Worm (Caenorhabditis elegans) whole organism, L4 larva: Measurements from ENCODE around the gene unc-49.

Experiments used
- F10B5.3 ChIP-seq: sonication (generic microtip); optimal IDR thresholded peaks from 2 replicates; lab custom pipeline; 2016; ENCODE audit warnings: mild to moderate bottlenecking, missing genetic modification characterization, missing compliant biosample characterization
- F26F4.8 ChIP-seq: fragments of 200-800 bp; sonication (Bioruptor generic); conservative IDR thresholded peaks from 2 replicates; pipeline ENCODE4 v1.3.6; 2022; ENCODE audit warnings: missing genetic modification characterization, missing compliant biosample characterization
- F44E2.7 ChIP-seq: fragments of 200-800 bp; sonication (Bioruptor generic); IDR thresholded peaks from 2 replicates; pipeline ENCODE4 v2.1.2; 2022; ENCODE audit warnings: missing genetic modification characterization, missing compliant biosample characterization
- R02D3.7 ChIP-seq: fragments of 150-350 bp; sonication (generic microtip); optimal IDR thresholded peaks from 3 replicates; lab custom pipeline; 2014; ENCODE audit warnings: missing biosample characterization, missing genetic modification characterization
- Y75B8A.6 ChIP-seq: fragments of 200-800 bp; sonication (Bioruptor generic); IDR thresholded peaks from 2 replicates; pipeline ENCODE4 v1.3.6; 2022; ENCODE audit warnings: missing genetic modification reagents, missing genetic modification characterization, missing compliant biosample characterization
- aha-1 ChIP-seq: fragments of 150-350 bp; peaks from one replicate; lab custom pipeline; 2014; ENCODE audit warnings: missing biosample characterization, missing genetic modification characterization
- ceh-20 ChIP-seq: fragments of 200-800 bp; sonication (Bioruptor generic); IDR thresholded peaks from 2 replicates; pipeline ENCODE4 v1.3.6; 2022; ENCODE audit warnings: missing genetic modification reagents, missing genetic modification characterization, missing compliant biosample characterization
- ceh-32 ChIP-seq: sonication (generic microtip); optimal IDR thresholded peaks from 2 replicates; lab custom pipeline; 2016; ENCODE audit warnings: mild to moderate bottlenecking, missing genetic modification characterization, missing compliant biosample characterization; ENCODE audit not compliant: poor library complexity
- ceh-44 ChIP-seq: fragments of 200-800 bp; sonication (Bioruptor generic); IDR thresholded peaks from 2 replicates; pipeline ENCODE4 v1.3.6; 2022; ENCODE audit warnings: missing genetic modification reagents, missing genetic modification characterization, missing compliant biosample characterization
- ceh-82 ChIP-seq: sonication (generic microtip); optimal IDR thresholded peaks from 2 replicates; lab custom pipeline; 2017; ENCODE audit warnings: missing biosample characterization, missing genetic modification characterization
- ces-1 ChIP-seq: fragments of 150-350 bp; sonication (generic microtip); optimal IDR thresholded peaks from 4 replicates; lab custom pipeline; 2014; ENCODE audit warnings: missing biosample characterization, missing genetic modification reagents, missing genetic modification characterization
- ctbp-1 ChIP-seq: fragments of 200-800 bp; sonication (Bioruptor generic); IDR thresholded peaks from 2 replicates; pipeline ENCODE4 v1.3.6; 2022; ENCODE audit warnings: missing genetic modification reagents, missing genetic modification characterization, missing compliant biosample characterization
- daf-12 ChIP-seq: fragments of 150-350 bp; optimal IDR thresholded peaks from 2 replicates; lab custom pipeline; 2014; ENCODE audit warnings: missing biosample characterization, missing genetic modification reagents, missing genetic modification characterization
- daf-19 ChIP-seq: fragments of 200-800 bp; sonication (Bioruptor generic); conservative IDR thresholded peaks from 2 replicates; pipeline ENCODE4 v1.3.6; 2022; ENCODE audit warnings: missing genetic modification characterization, missing compliant biosample characterization
- dmd-6 ChIP-seq: fragments of 200-800 bp; sonication (Bioruptor generic); IDR thresholded peaks from 2 replicates; pipeline ENCODE4 v1.3.6; 2022; ENCODE audit warnings: missing genetic modification reagents, missing genetic modification characterization, missing compliant biosample characterization
- dmd-8 ChIP-seq: fragments of 200-800 bp; sonication (Bioruptor generic); IDR thresholded peaks from 2 replicates; pipeline ENCODE4 v1.3.6; 2022; ENCODE audit warnings: missing genetic modification characterization, missing compliant biosample characterization
- dpl-1 ChIP-seq: fragments of 150-350 bp; optimal IDR thresholded peaks from 2 replicates; lab custom pipeline; 2014; ENCODE audit warnings: missing biosample characterization, missing genetic modification reagents, missing genetic modification characterization
- duxl-1 ChIP-seq: sonication (generic microtip); optimal IDR thresholded peaks from 2 replicates; lab custom pipeline; 2016; ENCODE audit warnings: mild to moderate bottlenecking, missing genetic modification characterization, moderate library complexity, missing compliant biosample characterization; ENCODE audit not compliant: poor library complexity
- dve-1 ChIP-seq: sonication (generic microtip); optimal IDR thresholded peaks from 2 replicates; lab custom pipeline; 2017; ENCODE audit warnings: antibody characterized with exemption, mild to moderate bottlenecking, missing genetic modification characterization, missing compliant biosample characterization; ENCODE audit not compliant: insufficient read depth
- egl-43 ChIP-seq: fragments of 200-800 bp; sonication (Bioruptor generic); IDR thresholded peaks from 2 replicates; pipeline ENCODE4 v1.3.6; 2022; ENCODE audit warnings: missing genetic modification reagents, missing genetic modification characterization, missing compliant biosample characterization
- fkh-10 ChIP-seq: fragments of 150-350 bp; optimal IDR thresholded peaks from 2 replicates; lab custom pipeline; 2014; ENCODE audit warnings: missing biosample characterization, missing genetic modification reagents, missing genetic modification characterization
- fos-1 ChIP-seq: fragments of 150-350 bp; optimal IDR thresholded peaks from 2 replicates; lab custom pipeline; 2014; ENCODE audit warnings: missing biosample characterization, missing genetic modification characterization
- hif-1 ChIP-seq, 2 experiments: sonication (generic microtip); optimal IDR thresholded peaks; 2 replicates each; lab custom pipeline; 2016 to 2017; ENCODE audit warnings: missing compliant biosample characterization in 2 of 2, missing genetic modification characterization in 2 of 2, missing genetic modification reagents in 2 of 2, missing genotype in 2 of 2, mild to moderate bottlenecking in 1 of 2
- hlh-30 ChIP-seq: sonication (generic microtip); optimal IDR thresholded peaks from 2 replicates; lab custom pipeline; 2017; ENCODE audit warnings: antibody characterized with exemption, mild to moderate bottlenecking, missing genetic modification characterization, missing compliant biosample characterization; ENCODE audit not compliant: insufficient read depth
- hmg-1.1 ChIP-seq: fragments of 200-800 bp; sonication (Bioruptor generic); IDR thresholded peaks from 2 replicates; pipeline ENCODE4 v1.3.6; 2022; ENCODE audit warnings: missing genetic modification reagents, missing genetic modification characterization, missing compliant biosample characterization
- jun-1 ChIP-seq: fragments of 150-350 bp; optimal IDR thresholded peaks from 2 replicates; lab custom pipeline; 2014; ENCODE audit warnings: missing biosample characterization, missing genetic modification reagents, missing genetic modification characterization
- lin-13 ChIP-seq: fragments of 150-350 bp; optimal IDR thresholded peaks from 2 replicates; lab custom pipeline; 2014; ENCODE audit warnings: missing biosample characterization, missing genetic modification reagents, missing genetic modification characterization
- lin-29 ChIP-seq: fragments of 200-800 bp; sonication (Bioruptor generic); IDR thresholded peaks from 2 replicates; pipeline ENCODE4 v1.3.6; 2022; ENCODE audit warnings: missing genetic modification reagents, missing genetic modification characterization, missing compliant biosample characterization
- lin-39 ChIP-seq: fragments of 150-350 bp; optimal IDR thresholded peaks from 2 replicates; lab custom pipeline; 2014; ENCODE audit warnings: missing biosample characterization, missing genetic modification reagents, missing genetic modification characterization
- lir-3 ChIP-seq: sonication (generic microtip); optimal IDR thresholded peaks from 2 replicates; lab custom pipeline; 2016; ENCODE audit warnings: mild to moderate bottlenecking, missing genetic modification characterization, missing compliant biosample characterization
- lsy-2 ChIP-seq, 2 experiments: fragments of 150-350 bp in 1 of 2; sonication (generic microtip) in 1 of 2; optimal IDR thresholded peaks; 2 replicates each; lab custom pipeline; 2014 to 2017; ENCODE audit warnings: missing biosample characterization in 2 of 2, missing genetic modification characterization in 2 of 2
- madf-9 ChIP-seq: fragments of 200-800 bp; sonication (Bioruptor generic); conservative IDR thresholded peaks from 2 replicates; pipeline ENCODE4 v1.3.6; 2022; ENCODE audit warnings: missing genetic modification reagents, missing genetic modification characterization, missing compliant biosample characterization
- mdl-1 ChIP-seq, 2 experiments: fragments of 150-350 bp in 1 of 2; sonication (generic microtip) in 1 of 2; optimal IDR thresholded peaks; 2 replicates each; lab custom pipeline; 2014 to 2017; ENCODE audit warnings: missing biosample characterization in 2 of 2, missing genetic modification characterization in 2 of 2
- mxl-3 ChIP-seq: fragments of 200-800 bp; sonication (Bioruptor generic); optimal IDR thresholded peaks from 2 replicates; lab custom pipeline; 2018; ENCODE audit warnings: mild to moderate bottlenecking, missing genetic modification characterization, missing compliant biosample characterization
- nhr-10 ChIP-seq: fragments of 150-350 bp; optimal IDR thresholded peaks from 2 replicates; lab custom pipeline; 2014; ENCODE audit warnings: missing biosample characterization, missing genetic modification characterization
- nhr-102 ChIP-seq: sonication (generic microtip); optimal IDR thresholded peaks from 2 replicates; lab custom pipeline; 2016; ENCODE audit warnings: mild to moderate bottlenecking, missing genetic modification characterization, moderate library complexity, missing compliant biosample characterization
- nhr-11 ChIP-seq: fragments of 150-350 bp; optimal IDR thresholded peaks from 2 replicates; lab custom pipeline; 2014; ENCODE audit warnings: missing biosample characterization, missing genetic modification characterization
- nhr-28 ChIP-seq: fragments of 150-350 bp; optimal IDR thresholded peaks from 2 replicates; lab custom pipeline; 2014; ENCODE audit warnings: missing biosample characterization, missing genetic modification characterization
- nhr-42 ChIP-seq: fragments of 200-800 bp; sonication (Bioruptor generic); IDR thresholded peaks from 2 replicates; pipeline ENCODE4 v1.3.6; 2022; ENCODE audit warnings: missing genetic modification characterization, missing compliant biosample characterization
- nhr-76 ChIP-seq: fragments of 150-350 bp; optimal IDR thresholded peaks from 2 replicates; lab custom pipeline; 2014; ENCODE audit warnings: missing biosample characterization, missing genetic modification characterization
- pha-4 ChIP-seq, 2 experiments: fragments of 150-350 bp in 1 of 2; fragments of 200-800 bp in 1 of 2; sonication (Bioruptor generic) in 1 of 2; IDR thresholded peaks in 1 of 2; optimal IDR thresholded peaks in 1 of 2; 2 replicates each; pipeline versions ENCODE4 v1.3.6 to Lab custom; 2014 to 2022; ENCODE audit warnings: missing genetic modification characterization in 2 of 2, missing genetic modification reagents in 2 of 2, missing biosample characterization in 1 of 2, missing compliant biosample characterization in 1 of 2
- saeg-2 ChIP-seq: fragments of 200-800 bp; sonication (Bioruptor generic); IDR thresholded peaks from 2 replicates; pipeline ENCODE4 v1.3.6; 2022; ENCODE audit warnings: missing genetic modification reagents, missing genetic modification characterization, missing compliant biosample characterization
- sdz-12 ChIP-seq: fragments of 200-800 bp; sonication (Bioruptor generic); optimal IDR thresholded peaks from 2 replicates; lab custom pipeline; 2018; ENCODE audit warnings: mild to moderate bottlenecking, missing genetic modification characterization, missing compliant biosample characterization
- skn-1 ChIP-seq: fragments of 150-350 bp; optimal IDR thresholded peaks from 2 replicates; lab custom pipeline; 2014; ENCODE audit warnings: missing biosample characterization, missing genetic modification characterization
- spr-3 ChIP-seq: fragments of 200-800 bp; sonication (Bioruptor generic); optimal IDR thresholded peaks from 2 replicates; lab custom pipeline; 2018; ENCODE audit warnings: mild to moderate bottlenecking, missing genetic modification characterization, missing compliant biosample characterization
- tag-97 ChIP-seq: fragments of 200-800 bp; sonication (Bioruptor generic); IDR thresholded peaks from 2 replicates; pipeline ENCODE4 v1.3.6; 2022; ENCODE audit warnings: missing genetic modification characterization, missing compliant biosample characterization
- tra-1 ChIP-seq: fragments of 200-800 bp; sonication (Bioruptor generic); IDR thresholded peaks from 2 replicates; pipeline ENCODE4 v1.3.6; 2022; ENCODE audit warnings: missing genetic modification reagents, missing genetic modification characterization, missing compliant biosample characterization
- unc-62 ChIP-seq, 3 experiments: fragments of 150-350 bp in 1 of 3; sonication (generic microtip); optimal IDR thresholded peaks in 2 of 3; peaks in 1 of 3; 1 replicate in 1 of 3; 2 replicates in 2 of 3; lab custom pipeline; 2014 to 2017; ENCODE audit warnings: missing biosample characterization in 3 of 3, missing genetic modification characterization in 3 of 3, missing genetic modification reagents in 3 of 3, missing genotype in 1 of 3
- zfp-2 ChIP-seq: sonication (generic microtip); optimal IDR thresholded peaks from 2 replicates; lab custom pipeline; 2016; ENCODE audit warnings: mild to moderate bottlenecking, missing genetic modification characterization, missing compliant biosample characterization
- zip-11 ChIP-seq: fragments of 200-800 bp; sonication (Bioruptor generic); IDR thresholded peaks from 2 replicates; pipeline ENCODE4 v1.3.6; 2022; ENCODE audit warnings: missing genetic modification characterization, missing compliant biosample characterization

Gene unc-49

ce11 chrIII:10505182-10505581 is 15.4 kb upstream of the unc-49 start, which contains the start of the genes taf-11.3 and urm-1 (continued):
- TF ChIP-seq lir-3 (tag; lab: Kevin White, UChicago) (no peak), ceh-20 (GFP tag; lab: Robert Waterston, UW) (no peak), jun-1 (no peak), mxl-3 (GFP tag; lab: Kevin White, UChicago) (no peak), tag-97 (no peak), lin-39 (tag; lab: Kevin White, UChicago) (no peak), F26F4.8 (GFP tag; lab: Robert Waterston, UW) (no peak), nhr-28 (no peak), ctbp-1 (GFP tag; lab: Robert Waterston, UW) (no peak), madf-9 (no peak), tra-1 (GFP tag; lab: Robert Waterston, UW) (no peak), dmd-8 (no peak), nhr-10 (no peak), Y75B8A.6 (no peak), skn-1 (tag; lab: Kevin White, UChicago) (no peak), ces-1 (GFP tag; lab: Kevin White, UChicago) (no peak), dmd-6 (GFP tag; lab: Robert Waterston, UW) (no peak), lin-13 (peak; percentile 74), zip-11 (GFP tag; lab: Robert Waterston, UW) (no peak), hif-1 (tag; optimal IDR thresholded peaks at IDR 0.05; lab: Kevin White, UChicago) (peak in 1 of 2 experiments; percentile 24), duxl-1 (tag; lab: Kevin White, UChicago) (no peak), ceh-44 (GFP tag; lab: Robert Waterston, UW) (no peak), dve-1 (tag; lab: Kevin White, UChicago) (peak; percentile 82), unc-62 (GFP tag; optimal IDR thresholded peaks at IDR 0.05 in 1 of 2; lab: Kevin White, UChicago) (peak in 1 of 2 experiments; percentile 84), unc-62 (tag; optimal IDR thresholded peaks at IDR 0.05; lab: Kevin White, UChicago) (no peak), spr-3 (GFP tag; lab: Kevin White, UChicago) (no peak), F10B5.3 (tag; lab: Kevin White, UChicago) (no peak), F44E2.7 (no peak), ceh-32 (tag; lab: Kevin White, UChicago) (no peak), aha-1 (tag; lab: Kevin White, UChicago) (peak; percentile 50), daf-19 (GFP tag; lab: Robert Waterston, UW) (no peak), daf-12 (tag; lab: Kevin White, UChicago) (no peak), fkh-10 (GFP tag; lab: Kevin White, UChicago) (no peak), dpl-1 (GFP tag; lab: Kevin White, UChicago) (peak; percentile 83), pha-4 (GFP tag; IDR thresholded peaks at IDR 0.05; lab: Robert Waterston, UW) (no peak), pha-4 (tag; optimal IDR thresholded peaks at IDR 0.05; lab: Kevin White, UChicago) (peak; percentile 79), egl-43 (GFP tag; lab: Robert Waterston, UW) (no peak), hlh-30 (peak; percentile 30), ceh-82 (tag; lab: Kevin White, UChicago) (no peak), R02D3.7 (no peak), fos-1 (tag; lab: Kevin White, UChicago) (no peak), hmg-1.1 (GFP tag; lab: Robert Waterston, UW) (peak; percentile 52), sdz-12 (no peak), zfp-2 (no peak), mdl-1 (tag; optimal IDR thresholded peaks at IDR 0.05; lab: Kevin White, UChicago) (no peak), nhr-102 (tag; lab: Kevin White, UChicago) (peak; percentile 10), lsy-2 (tag; optimal IDR thresholded peaks at IDR 0.05; lab: Kevin White, UChicago) (peak in 1 of 2 experiments; percentile 93), nhr-42 (GFP tag; lab: Robert Waterston, UW) (no peak), nhr-76 (tag; lab: Kevin White, UChicago) (no peak), saeg-2 (GFP tag; lab: Robert Waterston, UW) (no peak), lin-29 (GFP tag; lab: Robert Waterston, UW) (no peak), nhr-11 (no peak)
